Worm (Caenorhabditis elegans) whole organism, young adult: ENCODE measurements around the gene mab-21.

Experiments used
- Y95B8A.8 ChIP-seq: fragments of 200-800 bp; sonication (Bioruptor generic); IDR thresholded peaks from 2 replicates; pipeline ENCODE4 v1.3.6; 2022; ENCODE audit warnings: missing genetic modification reagents, missing genetic modification characterization, missing compliant biosample characterization
- chd-7 ChIP-seq: sonication (generic microtip); optimal IDR thresholded peaks from 2 replicates; lab custom pipeline; 2016; ENCODE audit warnings: mild to moderate bottlenecking, missing genetic modification characterization, moderate library complexity, missing compliant biosample characterization
- dpl-1 ChIP-seq: fragments of 150-350 bp; optimal IDR thresholded peaks from 2 replicates; lab custom pipeline; 2014; ENCODE audit warnings: missing biosample characterization, missing genetic modification reagents, missing genetic modification characterization
- fkh-3 ChIP-seq: sonication (generic microtip); optimal IDR thresholded peaks from 2 replicates; lab custom pipeline; 2016; ENCODE audit warnings: mild to moderate bottlenecking, missing genetic modification characterization, missing compliant biosample characterization
- him-1 ChIP-seq: sonication (generic microtip); optimal IDR thresholded peaks from 2 replicates; lab custom pipeline; 2016; ENCODE audit warnings: missing genotype, missing genetic modification reagents, missing genetic modification characterization, missing compliant biosample characterization
- madf-10 ChIP-seq: sonication (generic microtip); optimal IDR thresholded peaks from 2 replicates; lab custom pipeline; 2016; ENCODE audit warnings: mild to moderate bottlenecking, missing genetic modification characterization, missing compliant biosample characterization
- nfyb-1 ChIP-seq: fragments of 200-800 bp; sonication (Bioruptor generic); IDR thresholded peaks from 2 replicates; pipeline ENCODE4 v1.3.6; 2022; ENCODE audit warnings: missing genetic modification reagents, missing genetic modification characterization, missing compliant biosample characterization
- unc-62 ChIP-seq: fragments of 150-350 bp; optimal IDR thresholded peaks from 2 replicates; lab custom pipeline; 2014; ENCODE audit warnings: missing biosample characterization, missing genetic modification reagents, missing genetic modification characterization

- TF ChIP-seq dpl-1 (GFP tag; lab: Kevin White, UChicago): no peak
- TF ChIP-seq unc-62 (GFP tag; lab: Kevin White, UChicago): no peak
- TF ChIP-seq Y95B8A.8: no peak
- no peak for TF ChIP-seq him-1 (tag; lab: Kevin White, UChicago)
- no peak for TF ChIP-seq nfyb-1 (GFP tag; lab: Robert Waterston, UW)
- TF ChIP-seq fkh-3 (tag; lab: Kevin White, UChicago): no peak
- TF ChIP-seq madf-10: no peak
- TF ChIP-seq chd-7 (tag; lab: Kevin White, UChicago): no peak
Observed at ce11 chrIII:4578385-4578903, 22.1 kb upstream of the mab-21 start, which contains the start of the genes sel-5 and wdr-48.
